Worm (Caenorhabditis elegans): ENCODE results near the gene rpap-2.

DNA sequence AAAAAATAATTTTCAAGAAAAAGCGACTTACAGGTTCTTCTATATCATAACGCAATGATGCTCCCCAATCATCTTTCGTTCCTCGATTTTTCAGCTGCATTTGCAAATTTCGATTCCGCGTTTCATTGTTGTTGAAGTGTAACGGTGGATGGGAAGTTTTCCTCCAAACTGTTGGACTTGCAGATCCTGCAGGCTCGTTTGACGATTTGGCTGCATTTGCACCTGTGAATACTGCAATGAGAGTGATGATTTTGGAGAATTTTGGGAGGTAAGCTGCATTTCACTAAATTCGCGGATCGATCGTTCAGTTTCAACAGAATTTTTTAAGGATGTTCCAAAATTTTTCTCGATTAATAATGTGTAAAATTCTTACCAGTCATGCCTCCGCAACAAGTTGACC is 13.1 kb downstream of the rpap-2 start:
- TF ChIP-seq alr-1 (tag; optimal IDR thresholded peaks at IDR 0.05) (no peak), nhr-6 (tag; optimal IDR thresholded peaks at IDR 0.05) (no peak), nhr-77 (tag; optimal IDR thresholded peaks at IDR 0.05) (no peak), lin-13 (GFP tag; optimal IDR thresholded peaks at IDR 0.05) (no peak), snpc-4 (tag; optimal IDR thresholded peaks at IDR 0.05) (no peak), ZK546.5 (tag; optimal IDR thresholded peaks at IDR 0.05) (no peak), R02D3.7 (tag; optimal IDR thresholded peaks at IDR 0.05) (no peak), unc-62 (GFP tag; optimal IDR thresholded peaks at IDR 0.05) (no peak), ama-1 (optimal IDR thresholded peaks at IDR 0.05) (no peak), nhr-25 (tag; optimal IDR thresholded peaks at IDR 0.05) (no peak), aly-2 (tag; optimal IDR thresholded peaks at IDR 0.05) (no peak), nhr-129 (tag; optimal IDR thresholded peaks at IDR 0.05) (no peak), nhr-10 (tag; optimal IDR thresholded peaks at IDR 0.05) (no peak), unc-39 (tag; optimal IDR thresholded peaks at IDR 0.05) (no peak)

All from whole organism, L2 larva.